Worm (Caenorhabditis elegans): Measurements from ENCODE around the gene ttr-45.

The ttr-45 gene

DNA sequence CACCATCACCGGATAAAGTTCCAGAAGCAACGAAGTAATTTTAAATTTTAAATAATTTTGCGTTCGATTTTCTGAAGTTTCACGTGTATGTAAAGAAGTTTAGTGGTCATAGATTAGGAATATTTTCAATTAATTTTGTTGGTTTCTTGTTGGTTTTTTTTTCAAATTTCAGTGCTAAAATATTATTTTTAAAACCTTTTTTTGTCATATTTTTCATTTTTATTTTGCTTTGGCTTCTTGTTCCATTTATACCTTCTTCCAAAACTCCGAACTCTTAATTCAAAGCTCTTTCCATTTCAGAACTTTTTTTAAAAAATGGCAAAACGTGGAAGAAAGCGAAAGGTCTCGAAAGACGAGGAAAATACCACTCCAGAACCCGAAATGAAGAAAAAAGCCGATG is 7.1 kb upstream of the ttr-45 start, which contains the start of gene JC8.7:
Gene JC8.7, plus strand, starts transcription at position 301 of the 400 bp plus-strand sequence.
- TF ChIP-seq dao-5 (tag; optimal IDR thresholded peaks at IDR 0.05) = no peak
- no peak for TF ChIP-seq him-1 (tag; optimal IDR thresholded peaks at IDR 0.05)
- no peak for TF ChIP-seq W03F9.2 (tag; optimal IDR thresholded peaks at IDR 0.05)

DNA sequence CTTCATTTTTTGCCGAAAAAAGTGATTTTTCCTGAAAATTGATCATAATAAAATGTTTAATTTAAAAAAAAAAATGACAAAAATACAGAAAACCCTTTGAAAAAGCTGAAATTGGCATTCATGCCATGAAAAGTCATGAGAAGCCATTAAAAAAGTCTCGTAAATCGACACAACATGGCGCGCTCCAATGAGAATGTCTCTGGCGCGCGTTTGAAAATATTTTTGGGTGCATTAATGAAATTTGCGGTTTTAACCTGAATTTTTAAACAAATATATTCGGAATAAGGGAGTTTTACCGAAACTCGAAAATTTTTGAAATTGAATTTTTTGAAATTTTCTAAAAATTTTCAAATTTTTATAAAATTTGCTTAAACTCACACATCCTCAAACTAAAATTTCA is 6.2 kb upstream of the ttr-45 start:
- no peak for TF ChIP-seq him-1 (tag; optimal IDR thresholded peaks at IDR 0.05)

DNA sequence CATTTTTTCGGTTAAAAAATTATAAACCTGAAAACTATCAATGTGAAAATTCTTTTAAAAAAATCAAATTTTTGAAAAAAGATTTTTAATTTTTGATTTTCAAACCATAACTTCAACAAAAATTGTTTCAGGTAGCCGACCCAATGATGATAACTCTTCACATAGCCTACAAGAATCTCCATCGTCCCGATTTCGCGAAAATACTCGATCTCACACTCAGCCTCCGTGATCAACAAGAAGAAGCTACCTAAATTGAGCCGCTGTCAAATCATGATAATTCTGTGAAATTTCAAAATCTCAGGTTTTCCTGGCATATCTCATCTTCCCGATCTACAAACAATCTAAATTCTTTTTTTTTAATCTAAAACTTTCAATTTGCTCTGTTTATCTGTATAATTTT is 3.8 kb upstream of the ttr-45 start:
- no peak for TF ChIP-seq dao-5 (tag; optimal IDR thresholded peaks at IDR 0.05)
- TF ChIP-seq W03F9.2 (tag; optimal IDR thresholded peaks at IDR 0.05) = no peak
- no peak for TF ChIP-seq him-1 (tag; optimal IDR thresholded peaks at IDR 0.05)

DNA sequence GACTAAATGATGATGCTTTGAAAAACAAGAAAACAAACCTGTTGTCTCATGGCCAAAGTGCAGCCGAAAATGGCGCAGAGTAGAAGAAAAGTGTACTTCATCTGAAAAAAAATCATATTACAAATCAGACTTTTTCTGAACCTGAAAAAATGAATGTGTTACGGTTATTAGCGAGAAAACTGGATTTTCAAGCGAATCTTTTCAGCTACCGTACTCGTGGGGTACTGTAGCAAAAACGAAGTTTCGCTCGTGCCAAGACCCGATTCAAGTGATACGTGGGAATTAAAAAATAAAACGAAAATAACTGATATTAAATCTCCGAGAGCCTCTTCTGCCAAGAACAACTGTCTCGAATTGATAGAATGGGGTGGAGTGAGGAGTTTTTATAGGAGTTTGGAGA is 1.8 kb upstream of the ttr-45 start, which contains the start of gene ttr-51:
Gene ttr-51, minus strand, starts transcription at position 101 of the 400 bp plus-strand sequence.
- TF ChIP-seq dao-5 (tag; optimal IDR thresholded peaks at IDR 0.05) (no peak), W03F9.2 (tag; optimal IDR thresholded peaks at IDR 0.05) (no peak), him-1 (tag; optimal IDR thresholded peaks at IDR 0.05) (no peak)

DNA sequence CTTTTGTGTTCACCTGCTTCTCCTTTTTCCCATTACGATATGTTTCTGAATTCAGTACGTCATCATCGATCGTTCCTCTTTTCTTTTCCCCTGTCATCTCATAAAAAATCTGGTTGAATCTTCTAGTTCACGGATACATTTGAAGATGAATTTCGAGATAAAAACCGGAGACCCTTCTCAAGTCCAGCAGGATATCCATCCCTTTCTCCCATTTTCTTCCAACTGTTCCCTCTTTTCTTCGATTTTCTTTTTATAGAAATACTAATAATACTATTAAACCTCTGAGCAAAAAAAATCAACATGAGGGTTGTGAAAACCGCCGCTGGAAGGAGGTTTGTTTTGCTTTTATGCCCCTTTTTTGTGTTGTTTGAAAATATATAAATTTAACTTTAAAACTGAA is 1.9 kb downstream of the ttr-45 start, which contains the start of gene bus-12:
Gene bus-12, plus strand, starts transcription at position 301 of the 400 bp plus-strand sequence.
- TF ChIP-seq dao-5 (tag; optimal IDR thresholded peaks at IDR 0.05) = no peak
- no peak for TF ChIP-seq W03F9.2 (tag; optimal IDR thresholded peaks at IDR 0.05)
- no peak for TF ChIP-seq him-1 (tag; optimal IDR thresholded peaks at IDR 0.05)

DNA sequence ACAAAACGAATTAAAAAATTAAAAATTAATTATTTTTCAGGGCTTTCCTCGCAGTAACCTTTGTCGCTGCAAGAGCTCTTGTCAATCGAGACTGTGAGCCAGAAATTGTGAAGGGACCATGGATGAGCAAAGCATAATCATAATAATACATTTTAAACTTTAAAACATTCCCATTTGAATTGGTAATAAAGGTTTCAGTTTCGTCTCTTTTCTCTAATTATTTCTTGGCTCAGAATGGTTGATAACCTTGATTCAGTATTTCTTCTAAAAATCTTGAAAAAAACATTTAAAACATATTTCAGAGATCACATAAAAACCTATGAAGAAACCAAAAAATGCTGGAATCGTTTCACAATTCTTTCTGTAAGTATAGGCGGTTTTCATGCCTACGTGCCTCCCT is 4.8 kb downstream of the ttr-45 start, which contains the start of gene JC8.16:
Gene JC8.16, plus strand, starts transcription at position 301 of the 400 bp plus-strand sequence.
- TF ChIP-seq him-1 (tag; optimal IDR thresholded peaks at IDR 0.05) (no peak), dao-5 (tag; optimal IDR thresholded peaks at IDR 0.05) (no peak), W03F9.2 (tag; optimal IDR thresholded peaks at IDR 0.05) (no peak)

DNA sequence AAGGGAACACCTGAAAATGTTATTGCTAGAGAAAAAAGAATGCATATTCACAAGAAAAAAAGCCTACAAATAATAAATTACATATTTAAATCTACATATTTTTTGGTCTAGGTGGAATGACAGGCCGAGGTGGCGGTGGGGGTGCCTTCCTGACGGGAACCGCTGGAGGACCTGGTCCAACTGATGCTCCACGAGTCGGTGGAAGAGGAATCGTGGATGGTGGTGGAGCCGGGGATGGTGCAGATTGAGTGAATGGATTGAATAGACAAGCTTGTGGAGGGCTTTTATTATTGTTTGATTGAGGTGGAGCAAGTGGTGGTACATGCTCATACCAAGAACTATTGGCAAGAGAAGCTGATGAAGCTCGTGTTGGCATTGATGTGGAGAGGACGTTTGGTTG is 7.8 kb downstream of the ttr-45 start:
- no peak for TF ChIP-seq W03F9.2 (tag; optimal IDR thresholded peaks at IDR 0.05)
- no peak for TF ChIP-seq him-1 (tag; optimal IDR thresholded peaks at IDR 0.05)
- no peak for TF ChIP-seq dao-5 (tag; optimal IDR thresholded peaks at IDR 0.05)

DNA sequence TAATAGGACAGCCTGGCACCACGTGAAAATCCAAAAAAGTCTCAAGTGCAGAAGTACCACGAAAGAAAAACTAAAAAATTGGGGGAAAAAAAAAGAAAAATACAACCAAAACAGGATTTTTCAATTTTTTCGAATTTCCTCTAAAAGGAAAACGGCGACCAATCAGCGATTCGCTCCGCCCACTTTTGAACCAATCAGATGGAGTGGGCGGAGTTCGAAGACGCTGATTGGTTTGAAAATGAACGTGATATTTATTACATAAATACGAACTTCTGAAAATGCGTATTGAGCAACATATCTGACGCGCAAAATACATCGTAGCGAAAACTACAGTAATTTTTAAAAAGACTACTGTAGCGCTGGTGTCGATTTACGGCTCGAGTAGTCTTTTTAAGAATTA is 14.4 kb downstream of the ttr-45 start:
- no peak for TF ChIP-seq him-1 (tag; optimal IDR thresholded peaks at IDR 0.05)
- no peak for TF ChIP-seq W03F9.2 (tag; optimal IDR thresholded peaks at IDR 0.05)
- no peak for TF ChIP-seq dao-5 (tag; optimal IDR thresholded peaks at IDR 0.05)

DNA sequence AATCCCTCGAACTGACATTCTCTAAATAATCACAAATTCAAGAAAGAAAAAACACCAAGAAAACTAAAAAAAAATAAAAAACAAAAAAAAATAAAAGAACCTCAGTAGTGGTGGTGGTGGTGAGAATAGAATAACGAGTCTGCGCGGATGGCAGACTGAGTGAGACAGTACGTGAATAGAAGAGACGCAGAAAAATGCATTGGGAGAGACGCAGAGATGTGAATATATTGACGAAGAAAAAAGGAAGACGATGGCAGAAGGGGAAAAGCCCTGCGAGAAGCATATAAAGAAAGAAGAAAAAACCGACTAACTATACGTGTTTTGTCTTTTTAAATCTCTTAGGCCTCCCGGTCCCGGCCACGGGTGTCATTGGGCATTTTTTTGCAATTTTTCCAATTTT is 18.5 kb downstream of the ttr-45 start, which contains the start of gene unc-26:
Gene unc-26, minus strand, starts transcription at position 23 of the 400 bp plus-strand sequence.
- TF ChIP-seq dao-5 (tag; optimal IDR thresholded peaks at IDR 0.05) (no peak), him-1 (tag; optimal IDR thresholded peaks at IDR 0.05) (no peak), W03F9.2 (tag; optimal IDR thresholded peaks at IDR 0.05) (no peak)

DNA sequence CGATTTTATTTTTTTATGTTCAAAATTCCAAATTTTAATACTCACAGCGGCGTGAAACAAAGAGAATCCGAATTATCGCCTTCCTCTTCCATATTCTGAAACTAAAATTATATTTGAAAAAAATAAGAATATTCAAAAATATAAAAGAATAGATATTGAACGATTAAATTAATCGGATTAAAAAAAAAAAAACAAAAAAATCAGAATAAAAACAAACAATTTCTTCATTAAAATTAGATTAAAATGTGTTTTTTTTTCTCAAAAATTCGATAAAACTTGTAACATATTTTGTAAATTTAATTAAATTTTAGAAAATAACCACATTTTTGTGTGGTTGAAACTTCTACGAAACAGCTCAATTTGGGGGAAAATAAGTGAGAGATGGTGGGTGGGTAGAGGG is 28.8 kb downstream of the ttr-45 start, which contains the start of gene cpsf-3:
Gene cpsf-3, minus strand, starts transcription at position 101 of the 400 bp plus-strand sequence.
- no peak for TF ChIP-seq W03F9.2 (tag; optimal IDR thresholded peaks at IDR 0.05)
- no peak for TF ChIP-seq dao-5 (tag; optimal IDR thresholded peaks at IDR 0.05)
- no peak for TF ChIP-seq him-1 (tag; optimal IDR thresholded peaks at IDR 0.05)

DNA sequence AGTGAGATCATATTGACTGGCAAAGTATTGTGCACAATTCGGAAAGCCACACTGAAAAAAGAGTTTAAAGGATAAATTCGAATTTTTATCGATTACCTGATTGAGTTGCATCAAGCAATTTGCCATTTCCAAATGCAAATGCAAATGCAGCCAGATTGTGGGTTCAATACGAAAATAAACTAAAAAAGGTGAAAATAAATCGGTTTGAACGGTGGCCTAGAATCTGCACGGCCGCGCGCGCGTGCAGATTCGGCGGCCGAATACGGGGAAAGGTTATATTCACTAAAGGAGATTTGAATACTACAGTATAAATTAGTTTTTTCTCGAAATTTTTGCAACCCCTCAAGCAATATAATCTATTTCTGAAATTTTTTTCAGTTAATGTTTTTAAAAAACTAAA is 35.3 kb downstream of the ttr-45 start, which contains the start of gene Y67H2A.10:
Gene Y67H2A.10, minus strand, starts transcription at position 184 of the 400 bp plus-strand sequence.
- TF ChIP-seq dao-5 (tag; optimal IDR thresholded peaks at IDR 0.05) (no peak), W03F9.2 (tag; optimal IDR thresholded peaks at IDR 0.05) (no peak), him-1 (tag; optimal IDR thresholded peaks at IDR 0.05) (no peak)

DNA sequence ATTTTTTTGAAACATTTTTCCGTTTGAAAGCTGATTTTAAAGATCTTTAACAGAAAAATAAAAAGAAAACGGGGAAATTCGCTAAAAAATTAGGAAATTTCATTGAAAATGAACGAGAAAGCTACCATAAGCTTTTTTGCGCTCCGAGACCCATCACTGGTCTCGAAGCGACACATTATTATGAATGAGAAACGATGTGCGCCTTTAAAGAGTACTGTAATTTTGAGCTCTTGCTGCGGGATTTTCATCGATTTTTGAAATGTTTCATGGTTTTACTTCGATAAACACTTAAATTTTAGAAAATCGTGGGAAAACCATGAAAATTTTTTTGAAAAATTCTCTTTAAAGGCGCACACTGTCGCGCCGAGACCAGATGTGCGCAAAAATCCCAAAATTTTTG is 36.2 kb downstream of the ttr-45 start:
- TF ChIP-seq W03F9.2 (tag; optimal IDR thresholded peaks at IDR 0.05) = no peak
- no peak for TF ChIP-seq him-1 (tag; optimal IDR thresholded peaks at IDR 0.05)
- TF ChIP-seq dao-5 (tag; optimal IDR thresholded peaks at IDR 0.05) = no peak

DNA sequence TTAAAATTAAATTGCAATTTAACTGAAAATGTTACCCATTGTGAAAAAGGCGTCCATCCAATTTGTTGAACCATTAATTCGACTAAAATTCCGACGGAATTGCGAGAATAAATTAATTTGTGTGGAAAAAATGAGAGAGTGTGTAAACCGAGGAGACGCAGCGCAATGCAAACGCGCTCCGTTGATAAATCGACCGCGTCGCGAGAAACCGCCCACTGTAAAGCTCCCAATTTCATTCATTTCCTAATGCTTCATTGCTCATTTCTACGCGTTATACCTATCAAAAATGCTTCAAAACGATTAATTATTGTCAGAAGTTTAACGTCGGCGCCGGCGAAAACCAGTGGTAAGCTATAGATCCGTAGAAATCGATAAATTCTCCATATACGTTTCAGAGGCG is 43.7 kb downstream of the ttr-45 start, which contains the start of the genes Y67H2A.2 and micu-1:
Gene Y67H2A.2, minus strand, starts transcription at position 74 of the 400 bp plus-strand sequence.
Gene micu-1, plus strand, starts transcription at position 181 of the 400 bp plus-strand sequence.
- TF ChIP-seq him-1 (tag; optimal IDR thresholded peaks at IDR 0.05) = no peak
- no peak for TF ChIP-seq dao-5 (tag; optimal IDR thresholded peaks at IDR 0.05)
- peak; percentile 21 for TF ChIP-seq W03F9.2 (tag; optimal IDR thresholded peaks at IDR 0.05)

DNA sequence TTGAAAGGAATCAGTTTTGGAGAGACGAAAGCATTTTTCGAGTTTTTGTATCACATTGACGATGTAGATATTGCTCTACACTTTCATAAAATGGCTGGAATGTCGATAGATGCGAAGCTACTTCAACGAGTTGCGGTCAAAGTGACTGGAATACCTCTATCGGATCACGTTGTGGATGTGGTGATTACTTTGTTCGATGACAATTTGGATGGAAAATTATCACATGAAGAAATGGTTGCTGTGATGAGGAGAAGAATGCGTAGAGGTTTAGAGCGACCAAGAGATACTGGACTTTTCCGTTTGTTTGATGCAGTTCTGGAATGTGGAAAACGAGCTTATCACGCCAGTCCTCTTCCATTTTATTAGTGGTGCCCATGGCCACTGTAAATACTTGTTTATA is 45.6 kb downstream of the ttr-45 start:
- TF ChIP-seq W03F9.2 (tag; optimal IDR thresholded peaks at IDR 0.05) (no peak), dao-5 (tag; optimal IDR thresholded peaks at IDR 0.05) (no peak), him-1 (tag; optimal IDR thresholded peaks at IDR 0.05) (no peak)

DNA sequence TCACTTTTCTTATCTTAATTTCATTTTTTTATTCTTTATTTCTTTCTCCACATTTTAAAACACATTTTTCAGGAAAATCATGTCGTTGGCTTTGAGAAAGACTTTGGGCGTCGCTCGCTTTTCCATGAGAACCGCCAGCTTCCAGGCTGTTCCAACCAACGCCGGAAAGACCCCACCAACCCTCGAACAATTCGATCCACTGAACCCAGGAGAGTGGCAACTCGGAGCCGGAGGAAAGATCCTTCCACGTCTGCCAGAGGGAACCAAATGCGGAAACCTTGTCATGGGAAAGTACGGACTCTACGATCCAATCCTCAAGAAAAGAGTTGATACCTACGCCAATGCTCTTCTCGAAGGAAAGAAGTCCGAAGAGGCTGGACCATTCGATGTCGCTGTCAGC is 46.1 kb downstream of the ttr-45 start, which contains the start of gene kdp-1:
Gene kdp-1, plus strand, starts transcription at position 80 of the 400 bp plus-strand sequence.
- no peak for TF ChIP-seq him-1 (tag; optimal IDR thresholded peaks at IDR 0.05)
- no peak for TF ChIP-seq dao-5 (tag; optimal IDR thresholded peaks at IDR 0.05)
- TF ChIP-seq W03F9.2 (tag; optimal IDR thresholded peaks at IDR 0.05) = no peak
